Fruit fly (Drosophila melanogaster) whole organism, embryonic: ENCODE results near the gene CG5892.
A peak's percentile ranks its signal among the peaks of the same experiment; 100 is the strongest.

Source experiments
- B-H1 ChIP-seq: fragments of 200-800 bp; sonication (Bioruptor generic); IDR thresholded peaks from 3 replicates; pipeline ENCODE4 v1.3.6; 2022; ENCODE audit warnings: missing biosample characterization, missing genetic modification characterization
- Blimp-1 ChIP-seq: fragments of 200-800 bp; sonication (Bioruptor generic); optimal IDR thresholded peaks from 3 replicates; lab custom pipeline; 2018; ENCODE audit warnings: missing biosample characterization, missing genetic modification characterization, mild to moderate bottlenecking, moderate library complexity, missing genetic modification reagents
- CG10979 ChIP-seq: fragments of 200-800 bp; sonication (Bioruptor generic); optimal IDR thresholded peaks from 2 replicates; lab custom pipeline; 2018; ENCODE audit warnings: missing biosample characterization, mild to moderate bottlenecking, missing genetic modification characterization, moderate library complexity
- CG13894 ChIP-seq: fragments of 200-800 bp; sonication (Bioruptor generic); optimal IDR thresholded peaks from 3 replicates; lab custom pipeline; 2018; ENCODE audit warnings: missing biosample characterization, mild to moderate bottlenecking, missing genetic modification characterization, moderate library complexity
- CG14050 ChIP-seq: fragments of 200-800 bp; sonication (Bioruptor generic); IDR thresholded peaks from 3 replicates; pipeline ENCODE4 v1.3.6; 2022; ENCODE audit warnings: missing biosample characterization, missing genetic modification characterization
- CG14965 ChIP-seq: fragments of 200-800 bp; sonication (Bioruptor generic); optimal IDR thresholded peaks from 2 replicates; lab custom pipeline; 2016; ENCODE audit warnings: missing biosample characterization, missing genetic modification characterization, borderline replicate concordance
- CG15696 ChIP-seq: fragments of 200-800 bp; sonication (Bioruptor generic); optimal IDR thresholded peaks from 2 replicates; lab custom pipeline; 2019; ENCODE audit warnings: missing biosample characterization, mild to moderate bottlenecking, missing genetic modification characterization, moderate library complexity
- CG17385 ChIP-seq: fragments of 200-800 bp; sonication (Bioruptor generic); optimal IDR thresholded peaks from 3 replicates; lab custom pipeline; 2018; ENCODE audit warnings: missing biosample characterization, mild to moderate bottlenecking, missing genetic modification characterization
- CG17612 ChIP-seq: fragments of 200-800 bp; sonication (Bioruptor generic); IDR thresholded peaks from 2 replicates; pipeline ENCODE4 v1.3.6; 2022; ENCODE audit warnings: missing biosample characterization, missing genetic modification characterization
- CG18011 ChIP-seq: fragments of 200-800 bp; sonication (Bioruptor generic); optimal IDR thresholded peaks from 2 replicates; lab custom pipeline; 2017; ENCODE audit warnings: missing biosample characterization, missing genetic modification characterization, mild to moderate bottlenecking, moderate library complexity, missing genotype
- CG18599 ChIP-seq: fragments of 200-800 bp; sonication (Bioruptor generic); optimal IDR thresholded peaks from 3 replicates; lab custom pipeline; 2017; ENCODE audit warnings: missing biosample characterization, missing genetic modification characterization, mild to moderate bottlenecking, moderate library complexity, missing genetic modification reagents
- CG31224 ChIP-seq: fragments of 200-800 bp; sonication (Bioruptor generic); IDR thresholded peaks from 2 replicates; pipeline ENCODE4 v1.3.6; 2022; ENCODE audit warnings: missing biosample characterization, missing genetic modification characterization
- CG31388 ChIP-seq: fragments of 200-800 bp; sonication (Bioruptor generic); optimal IDR thresholded peaks from 2 replicates; lab custom pipeline; 2016; ENCODE audit warnings: missing biosample characterization, missing genetic modification characterization
- CG4617 ChIP-seq: fragments of 200-800 bp; sonication (Bioruptor generic); optimal IDR thresholded peaks from 3 replicates; lab custom pipeline; 2016; ENCODE audit warnings: missing biosample characterization, missing genetic modification characterization, borderline replicate concordance
- CG6765 ChIP-seq: fragments of 200-800 bp; sonication (Bioruptor generic); optimal IDR thresholded peaks from 3 replicates; lab custom pipeline; 2017; ENCODE audit warnings: missing biosample characterization, mild to moderate bottlenecking, missing genetic modification characterization
- CG7357 ChIP-seq: fragments of 200-800 bp; sonication (Bioruptor generic); IDR thresholded peaks from 3 replicates; pipeline ENCODE4 v1.3.6; 2022; ENCODE audit warnings: missing biosample characterization, missing genetic modification characterization
- CG8944 ChIP-seq: fragments of 200-800 bp; sonication (Bioruptor generic); optimal IDR thresholded peaks from 3 replicates; lab custom pipeline; 2016; ENCODE audit warnings: missing biosample characterization, missing genetic modification characterization
- CG9797 ChIP-seq: fragments of 200-800 bp; sonication (Bioruptor generic); optimal IDR thresholded peaks from 3 replicates; lab custom pipeline; 2018; ENCODE audit warnings: missing biosample characterization, mild to moderate bottlenecking, missing genetic modification characterization
- CTCF ChIP-seq: fragments of 200-800 bp; sonication (Bioruptor generic); optimal IDR thresholded peaks from 2 replicates; lab custom pipeline; 2017; ENCODE audit warnings: missing biosample characterization, mild to moderate bottlenecking, missing genetic modification characterization, moderate library complexity
- Camta ChIP-seq: fragments of 200-800 bp; sonication (Bioruptor generic); optimal IDR thresholded peaks from 2 replicates; lab custom pipeline; 2016; ENCODE audit warnings: missing biosample characterization, missing genetic modification characterization
- Dfd ChIP-seq, 2 experiments: fragments of >200 bp; optimal IDR thresholded peaks; 2 replicates each; lab custom pipeline; 2017; ENCODE audit warnings: missing biosample characterization in 2 of 2, missing genetic modification characterization in 2 of 2
- Fer3 ChIP-seq: fragments of 200-800 bp; sonication (Bioruptor generic); optimal IDR thresholded peaks from 2 replicates; lab custom pipeline; 2018; ENCODE audit warnings: missing biosample characterization, mild to moderate bottlenecking, missing genetic modification characterization, moderate library complexity
- Hey ChIP-seq: fragments of 200-800 bp; sonication (Bioruptor generic); optimal IDR thresholded peaks from 3 replicates; lab custom pipeline; 2018; ENCODE audit warnings: missing biosample characterization, mild to moderate bottlenecking, missing genetic modification characterization
- Mad ChIP-seq: fragments of 200-800 bp; sonication (Bioruptor generic); optimal IDR thresholded peaks from 2 replicates; lab custom pipeline; 2016; ENCODE audit warnings: missing biosample characterization, missing genetic modification characterization
- Nf-YB ChIP-seq: fragments of 200-800 bp; sonication (Bioruptor generic); optimal IDR thresholded peaks from 3 replicates; lab custom pipeline; 2019; ENCODE audit warnings: missing biosample characterization, mild to moderate bottlenecking, missing genetic modification characterization, moderate library complexity
- Rfx ChIP-seq: fragments of 200-800 bp; sonication (Bioruptor generic); IDR thresholded peaks from 2 replicates; pipeline ENCODE4 v1.3.6; 2022; ENCODE audit warnings: missing biosample characterization, missing genetic modification characterization
- Six4 ChIP-seq: fragments of 200-800 bp; sonication (Bioruptor generic); optimal IDR thresholded peaks from 2 replicates; lab custom pipeline; 2016; ENCODE audit warnings: missing biosample characterization, missing genetic modification characterization
- Sox100B ChIP-seq: fragments of 200-800 bp; sonication (Bioruptor generic); optimal IDR thresholded peaks from 3 replicates; lab custom pipeline; 2018; ENCODE audit warnings: missing biosample characterization, mild to moderate bottlenecking, missing genetic modification characterization
- Sry-β ChIP-seq: fragments of 200-800 bp; sonication (Bioruptor generic); optimal IDR thresholded peaks from 2 replicates; lab custom pipeline; 2018; ENCODE audit warnings: missing biosample characterization, mild to moderate bottlenecking, missing genetic modification characterization, moderate library complexity
- Trl ChIP-seq, 3 experiments: fragments of >200 bp in 2 of 3; fragments of 200-800 bp in 1 of 3; sonication (Bioruptor generic) in 1 of 3; optimal IDR thresholded peaks; 2 replicates in 1 of 3; 3 replicates in 2 of 3; lab custom pipeline; 2016 to 2017; ENCODE audit warnings: missing biosample characterization in 1 of 3, missing genetic modification characterization in 1 of 3
- abd-A ChIP-seq: fragments of 200-800 bp; sonication (Bioruptor generic); optimal IDR thresholded peaks from 3 replicates; lab custom pipeline; 2019; ENCODE audit warnings: missing biosample characterization, mild to moderate bottlenecking, missing genetic modification characterization, moderate library complexity
- ase ChIP-seq: fragments of 200-800 bp; sonication (Bioruptor generic); IDR thresholded peaks from 3 replicates; pipeline ENCODE4 v1.3.6; 2022; ENCODE audit warnings: missing biosample characterization, missing genetic modification characterization
- bsh ChIP-seq, 2 experiments: fragments of 200-800 bp; sonication (Bioruptor generic); optimal IDR thresholded peaks; 2 replicates each; lab custom pipeline; 2017 to 2018; ENCODE audit warnings: mild to moderate bottlenecking in 2 of 2, missing biosample characterization in 2 of 2, missing genetic modification characterization in 2 of 2, moderate library complexity in 1 of 2
- dmrt11E ChIP-seq: fragments of 200-800 bp; sonication (Bioruptor generic); optimal IDR thresholded peaks from 3 replicates; lab custom pipeline; 2018; ENCODE audit warnings: missing biosample characterization, mild to moderate bottlenecking, missing genetic modification characterization, moderate library complexity
- eve ChIP-seq, 2 experiments: fragments of >200 bp; optimal IDR thresholded peaks; 2 replicates each; lab custom pipeline; 2017; ENCODE audit warnings: missing biosample characterization in 2 of 2, missing genetic modification characterization in 2 of 2
- fd102C ChIP-seq: fragments of 200-800 bp; sonication (Bioruptor generic); optimal IDR thresholded peaks from 2 replicates; lab custom pipeline; 2018; ENCODE audit warnings: missing biosample characterization, mild to moderate bottlenecking, missing genetic modification characterization, moderate library complexity
- fd3F ChIP-seq: fragments of 200-800 bp; sonication (Bioruptor generic); optimal IDR thresholded peaks from 2 replicates; lab custom pipeline; 2018; ENCODE audit warnings: missing biosample characterization, mild to moderate bottlenecking, missing genetic modification characterization, moderate library complexity
- grn ChIP-seq: fragments of 200-800 bp; sonication (Bioruptor generic); optimal IDR thresholded peaks from 3 replicates; lab custom pipeline; 2017; ENCODE audit warnings: missing biosample characterization, missing genetic modification characterization
- hkb ChIP-seq, 2 experiments: fragments of 200-800 bp in 1 of 2; fragments of >200 bp in 1 of 2; sonication (Bioruptor generic) in 1 of 2; IDR thresholded peaks in 1 of 2; optimal IDR thresholded peaks in 1 of 2; 2 replicates each; pipeline versions ENCODE4 v1.3.6 to Lab custom; 2017 to 2022; ENCODE audit warnings: missing biosample characterization in 1 of 2, missing genetic modification characterization in 1 of 2
- jing ChIP-seq: fragments of 200-800 bp; sonication (Bioruptor generic); optimal IDR thresholded peaks from 2 replicates; lab custom pipeline; 2018; ENCODE audit warnings: missing biosample characterization, mild to moderate bottlenecking, missing genetic modification characterization
- nerfin-2 ChIP-seq: fragments of 200-800 bp; sonication (Bioruptor generic); IDR thresholded peaks from 2 replicates; pipeline ENCODE4 v1.3.6; 2022; ENCODE audit warnings: missing biosample characterization, missing genetic modification characterization; ENCODE audit not compliant: partially characterized antibody
- pan ChIP-seq, 4 experiments: fragments of >200 bp in 3 of 4; fragments of 200-800 bp in 1 of 4; sonication (Bioruptor generic) in 1 of 4; optimal IDR thresholded peaks in 3 of 4; IDR thresholded peaks in 1 of 4; 2 replicates each; pipeline versions ENCODE4 v1.3.6 to Lab custom; 2017 to 2022; ENCODE audit warnings: missing biosample characterization in 2 of 4, missing genetic modification characterization in 2 of 4, mixed read lengths in 1 of 4
- pros ChIP-seq: fragments of 200-800 bp; sonication (Bioruptor generic); optimal IDR thresholded peaks from 3 replicates; lab custom pipeline; 2019; ENCODE audit warnings: missing biosample characterization, mild to moderate bottlenecking, missing genetic modification characterization, moderate library complexity
- sima ChIP-seq: fragments of 200-800 bp; sonication (Bioruptor generic); optimal IDR thresholded peaks from 2 replicates; lab custom pipeline; 2016; ENCODE audit warnings: missing biosample characterization, missing genetic modification characterization
- twi ChIP-seq: fragments of 200-800 bp; optimal IDR thresholded peaks from 2 replicates; lab custom pipeline; 2019; ENCODE audit warnings: missing biosample characterization, mild to moderate bottlenecking, missing genetic modification characterization, moderate library complexity
- vfl ChIP-seq: fragments of 200-800 bp; sonication (Bioruptor generic); optimal IDR thresholded peaks from 2 replicates; lab custom pipeline; 2016; ENCODE audit warnings: missing biosample characterization, missing genetic modification characterization
- z ChIP-seq: fragments of 200-800 bp; sonication (Bioruptor generic); IDR thresholded peaks from 3 replicates; pipeline ENCODE4 v1.3.6; 2022; ENCODE audit warnings: missing biosample characterization, missing genetic modification characterization

The CG5892 gene

DNA sequence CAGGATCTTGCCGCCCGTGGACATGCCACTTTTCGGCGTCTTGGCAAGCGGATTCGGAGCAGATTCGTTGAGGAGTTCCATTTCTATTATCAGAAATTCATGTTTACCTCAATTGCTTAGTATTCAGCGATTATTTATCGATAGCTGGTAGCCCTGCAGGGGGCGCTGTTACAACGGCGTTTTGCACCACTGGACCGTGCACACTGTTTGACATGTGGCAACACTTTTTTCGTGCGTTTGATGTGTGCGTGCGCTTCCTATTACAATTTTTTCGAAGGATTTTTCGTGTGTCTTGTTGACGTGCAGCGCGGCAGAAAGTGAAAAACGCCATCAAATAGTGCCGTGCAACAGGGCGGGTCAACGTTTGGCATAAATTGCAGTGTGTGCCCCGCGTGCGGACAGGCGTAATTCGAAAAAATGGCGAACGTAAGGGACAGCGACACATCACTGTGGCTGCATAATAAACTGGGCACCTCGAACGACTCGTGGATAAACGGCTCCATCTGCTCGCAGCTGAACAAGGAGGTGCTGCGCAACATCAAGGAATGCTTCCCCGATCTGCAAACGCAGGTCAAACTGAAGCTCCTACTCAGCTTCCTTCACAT lies 18.9 kb upstream of the CG5892 start, which contains the start of the genes CG3337 and Nelf-A (continued):
- peak; percentile 62 for TF ChIP-seq Fer3 (tag; lab: Kevin White, UChicago)
- peak; percentile 97 for TF ChIP-seq CTCF (GFP tag; lab: Kevin White, UChicago)
- TF ChIP-seq nerfin-2: peak; percentile 79
- TF ChIP-seq twi (tag; lab: Kevin White, UChicago): peak; percentile 36
- no peak for TF ChIP-seq Sox100B (GFP tag; lab: Kevin White, UChicago)
- TF ChIP-seq CG9797 (GFP tag; lab: Kevin White, UChicago): peak; percentile 58
- TF ChIP-seq Rfx (GFP tag; lab: Robert Waterston, UW): peak; percentile 92
- TF ChIP-seq sima (GFP tag; lab: Kevin White, UChicago): no peak
- TF ChIP-seq abd-A: no peak
- TF ChIP-seq, all 482 proteins: peak for 315

DNA sequence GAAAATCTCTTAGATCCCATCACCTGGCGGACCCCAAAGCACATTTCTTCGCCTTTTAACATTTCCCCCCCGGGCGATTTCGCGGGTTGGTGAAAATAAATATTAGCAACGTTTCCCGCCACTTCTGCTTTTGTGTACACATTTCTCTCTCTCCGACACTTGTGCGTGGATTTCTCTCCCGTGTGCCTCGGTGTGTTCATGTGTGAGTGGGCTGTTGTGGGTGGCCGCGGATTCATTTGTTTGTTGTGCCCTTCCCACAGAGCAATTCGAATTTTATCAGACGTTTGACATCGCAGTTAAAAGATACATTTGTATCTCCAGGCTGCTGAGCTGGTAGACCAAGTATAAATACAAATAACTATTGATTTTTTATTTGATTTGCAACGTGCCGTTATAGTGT lies 18.2 kb upstream of the CG5892 start:
- TF ChIP-seq pan (optimal IDR thresholded peaks at IDR 0.05; lab: Kevin White, UChicago): no peak
- TF ChIP-seq pan (GFP tag; optimal IDR thresholded peaks at IDR 0.05 in 1 of 2, IDR thresholded peaks at IDR 0.05 in 1 of 2): peak in 1 of 2 experiments; percentile 51
- TF ChIP-seq Sox100B (GFP tag; lab: Kevin White, UChicago): no peak
- TF ChIP-seq CG4617: no peak
- no peak for TF ChIP-seq ase (GFP tag; lab: Robert Waterston, UW)
- TF ChIP-seq dmrt11E (tag; lab: Kevin White, UChicago): no peak
- no peak for TF ChIP-seq bsh (GFP tag; optimal IDR thresholded peaks at IDR 0.05; lab: Kevin White, UChicago)
- no peak for TF ChIP-seq CG18599 (GFP tag; lab: Kevin White, UChicago)
- no peak for TF ChIP-seq Nf-YB (GFP tag; lab: Kevin White, UChicago)
- TF ChIP-seq CG17612 (GFP tag; lab: Robert Waterston, UW): no peak
- no peak for TF ChIP-seq Mad (GFP tag; lab: Kevin White, UChicago)
- TF ChIP-seq CG13894 (tag; lab: Kevin White, UChicago): no peak
- no peak for TF ChIP-seq fd3F (GFP tag; lab: Kevin White, UChicago)
- no peak for TF ChIP-seq CG31224 (GFP tag; lab: Robert Waterston, UW)
- TF ChIP-seq Blimp-1 (GFP tag; lab: Kevin White, UChicago): no peak
- no peak for TF ChIP-seq CG7357 (GFP tag; lab: Robert Waterston, UW)
- TF ChIP-seq Trl (optimal IDR thresholded peaks at IDR 0.05; lab: Kevin White, UChicago): peak; percentile 59 to 71
- TF ChIP-seq Trl (GFP tag; optimal IDR thresholded peaks at IDR 0.05; lab: Kevin White, UChicago): no peak
- TF ChIP-seq CG31388 (GFP tag; lab: Kevin White, UChicago): no peak
- no peak for TF ChIP-seq Sry-β (GFP tag; lab: Kevin White, UChicago)
- no peak for TF ChIP-seq grn
- no peak for TF ChIP-seq CG6765 (GFP tag; lab: Kevin White, UChicago)
- no peak for TF ChIP-seq Six4
- no peak for TF ChIP-seq CG18011 (GFP tag; lab: Kevin White, UChicago)
- no peak for TF ChIP-seq z (GFP tag; lab: Robert Waterston, UW)
- TF ChIP-seq CG17385 (GFP tag; lab: Kevin White, UChicago): no peak
- TF ChIP-seq CG15696 (tag; lab: Kevin White, UChicago): no peak
- TF ChIP-seq Hey (tag; lab: Kevin White, UChicago): no peak
- no peak for TF ChIP-seq hkb (optimal IDR thresholded peaks at IDR 0.05; lab: Kevin White, UChicago)
- TF ChIP-seq hkb (GFP tag; IDR thresholded peaks at IDR 0.05; lab: Robert Waterston, UW): peak; percentile 66
- no peak for TF ChIP-seq CG14965
- no peak; the same call in 2 of the 3 replicates for TF ChIP-seq CG14050 (GFP tag; lab: Robert Waterston, UW)
- TF ChIP-seq jing (GFP tag; lab: Kevin White, UChicago): no peak
- TF ChIP-seq CG10979 (tag; lab: Kevin White, UChicago): no peak
- no peak for TF ChIP-seq fd102C
- no peak for TF ChIP-seq eve (GFP tag; optimal IDR thresholded peaks at IDR 0.05; lab: Kevin White, UChicago)
- peak; percentile 48; the same call in 2 of the 3 replicates for TF ChIP-seq B-H1 (GFP tag; lab: Robert Waterston, UW)
- no peak for TF ChIP-seq vfl (GFP tag; lab: Kevin White, UChicago)
- TF ChIP-seq Camta (GFP tag; lab: Kevin White, UChicago): no peak
- no peak for TF ChIP-seq Dfd (GFP tag; optimal IDR thresholded peaks at IDR 0.05; lab: Kevin White, UChicago)
- no peak for TF ChIP-seq CG8944 (GFP tag; lab: Kevin White, UChicago)
- no peak for TF ChIP-seq pros (GFP tag; lab: Kevin White, UChicago)
